Fruit fly (Drosophila melanogaster): Measurements from ENCODE around the gene CG17751.

CG17751 gene

dm6 chr3R:19641498-19642065 is 34.5 kb downstream of the CG17751 start (continued):
- TF ChIP-seq Stat92E (GFP tag; optimal IDR thresholded peaks at IDR 0.05), result no peak
- peak; percentile 37 for TF ChIP-seq CG6654 (GFP tag; optimal IDR thresholded peaks at IDR 0.05)
- no peak for TF ChIP-seq D (optimal IDR thresholded peaks at IDR 0.05)
- peak; percentile 79 for TF ChIP-seq D (GFP tag; optimal IDR thresholded peaks at IDR 0.05)
- peak; percentile 34 for TF ChIP-seq twi (tag; optimal IDR thresholded peaks at IDR 0.05)
- peak; percentile 45 for TF ChIP-seq jing (GFP tag; optimal IDR thresholded peaks at IDR 0.05)
- TF ChIP-seq gt (GFP tag; IDR thresholded peaks at IDR 0.05), result no peak
- no peak for TF ChIP-seq emc (GFP tag; optimal IDR thresholded peaks at IDR 0.05)
- peak; percentile 92 for TF ChIP-seq gem (tag; optimal IDR thresholded peaks at IDR 0.05)
- TF ChIP-seq dysf (GFP tag; IDR thresholded peaks at IDR 0.05), result peak; percentile 91
- TF ChIP-seq CG32767 (GFP tag; IDR thresholded peaks at IDR 0.05), result peak; percentile 84
- TF ChIP-seq CG14965 (GFP tag; optimal IDR thresholded peaks at IDR 0.05; ENCODE audit: borderline replicate concordance), result no peak
- peak; percentile 6 for TF ChIP-seq CG4617 (GFP tag; optimal IDR thresholded peaks at IDR 0.05; ENCODE audit: borderline replicate concordance)
- peak; percentile 83 for TF ChIP-seq CG17568 (GFP tag; optimal IDR thresholded peaks at IDR 0.05)
- TF ChIP-seq Opbp (GFP tag; IDR thresholded peaks at IDR 0.05; ENCODE audit: partially characterized antibody), result no peak
- peak; percentile 34 for TF ChIP-seq Mad (GFP tag; optimal IDR thresholded peaks at IDR 0.05)
- no peak for TF ChIP-seq CG4404 (GFP tag; IDR thresholded peaks at IDR 0.05)
- TF ChIP-seq gfzf (GFP tag; optimal IDR thresholded peaks at IDR 0.05), result no peak
- TF ChIP-seq CG12155 (GFP tag; optimal IDR thresholded peaks at IDR 0.05), result peak; percentile 61
- peak; percentile 30 for TF ChIP-seq slp2 (GFP tag; optimal IDR thresholded peaks at IDR 0.05)
- peak; percentile 39 for TF ChIP-seq mam (GFP tag; optimal IDR thresholded peaks at IDR 0.05)
- TF ChIP-seq CG34224 (GFP tag; IDR thresholded peaks at IDR 0.05; ENCODE audit: partially characterized antibody), result no peak
- no peak for TF ChIP-seq Dfd (GFP tag; optimal IDR thresholded peaks at IDR 0.05)
- TF ChIP-seq Meics (GFP tag; optimal IDR thresholded peaks at IDR 0.05), result peak; percentile 90
- TF ChIP-seq sqz (GFP tag; optimal IDR thresholded peaks at IDR 0.05), result peak; percentile 83
- no peak; the same call in 1 of the 2 replicates for TF ChIP-seq CG9215 (GFP tag; IDR thresholded peaks at IDR 0.05)
- peak; percentile 95 for TF ChIP-seq CG2678 (tag; optimal IDR thresholded peaks at IDR 0.05)
- peak; percentile 86 for TF ChIP-seq ara (GFP tag; IDR thresholded peaks at IDR 0.05)
- TF ChIP-seq pfk (GFP tag; optimal IDR thresholded peaks at IDR 0.05), result no peak
- TF ChIP-seq CG12299 (tag; optimal IDR thresholded peaks at IDR 0.05), result peak; percentile 88
- peak; percentile 19 for TF ChIP-seq CG17802 (tag; optimal IDR thresholded peaks at IDR 0.05)
- no peak for TF ChIP-seq BEAF-32 (GFP tag; optimal IDR thresholded peaks at IDR 0.05)
- TF ChIP-seq hkb (optimal IDR thresholded peaks at IDR 0.05), result no peak
- peak; percentile 93 for TF ChIP-seq hkb (GFP tag; IDR thresholded peaks at IDR 0.05)
- peak; percentile 70 for TF ChIP-seq CG13624 (GFP tag; optimal IDR thresholded peaks at IDR 0.05)
- no peak for TF ChIP-seq grn (GFP tag; optimal IDR thresholded peaks at IDR 0.05)
- peak; percentile 88 for TF ChIP-seq CG1233 (GFP tag; optimal IDR thresholded peaks at IDR 0.05)
- TF ChIP-seq CG14014 (GFP tag; IDR thresholded peaks at IDR 0.05), result peak; percentile 94
- no peak for TF ChIP-seq CG14860 (GFP tag; IDR thresholded peaks at IDR 0.05; ENCODE audit: partially characterized antibody)
- TF ChIP-seq CG18764 (GFP tag; optimal IDR thresholded peaks at IDR 0.05), result peak; percentile 56
- peak; percentile 81 for TF ChIP-seq nmo (GFP tag; optimal IDR thresholded peaks at IDR 0.05)
- peak; percentile 92 for TF ChIP-seq Awh (GFP tag; IDR thresholded peaks at IDR 0.05)
- TF ChIP-seq prd (optimal IDR thresholded peaks at IDR 0.05), result no peak
- TF ChIP-seq prd (GFP tag; IDR thresholded peaks at IDR 0.05), result peak; percentile 85
- peak; percentile 89 for TF ChIP-seq CoRest (tag; optimal IDR thresholded peaks at IDR 0.05)
- peak; percentile 72 for TF ChIP-seq CG33557 (GFP tag; optimal IDR thresholded peaks at IDR 0.05)
- TF ChIP-seq Mes4 (GFP tag; optimal IDR thresholded peaks at IDR 0.05), result peak; percentile 19
- peak; percentile 74 for TF ChIP-seq CG4730 (GFP tag; IDR thresholded peaks at IDR 0.05)
- peak; percentile 69; the same call in 2 of the 3 replicates for TF ChIP-seq CG6175 (GFP tag; IDR thresholded peaks at IDR 0.05)
- TF ChIP-seq TFAM (GFP tag; optimal IDR thresholded peaks at IDR 0.05), result no peak
